Worm (Caenorhabditis elegans): Measurements from ENCODE around the gene oac-29.

DNA sequence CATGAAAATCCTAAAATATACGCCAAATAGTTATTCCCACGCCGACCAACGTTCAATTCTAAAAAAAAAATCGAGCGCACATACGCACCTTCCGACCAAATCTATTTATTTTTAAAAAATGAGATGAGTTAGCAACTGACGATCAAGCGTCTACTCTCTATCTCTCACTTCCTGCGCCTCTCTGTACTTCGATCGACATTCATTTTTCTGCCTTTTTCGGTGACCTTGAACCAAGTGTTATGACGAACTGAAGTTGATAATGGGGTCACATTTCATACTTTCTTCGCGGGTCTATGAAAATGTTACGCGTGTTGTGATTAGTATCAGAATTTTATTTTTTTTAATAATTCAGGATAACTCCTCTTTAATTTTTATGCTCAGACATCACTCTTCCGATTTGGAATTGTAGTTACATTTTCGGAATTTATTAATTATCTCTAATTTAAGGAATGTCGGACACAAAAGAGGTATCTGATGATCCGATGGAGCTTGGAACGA lies 28.1 kb downstream of the oac-29 start, which contains the start of gene smk-1:
- TF ChIP-seq sdc-2 (tag; optimal IDR thresholded peaks at IDR 0.05) (no peak), T23F11.4 (GFP tag; optimal IDR thresholded peaks at IDR 0.05) (no peak), che-1 (tag; optimal IDR thresholded peaks at IDR 0.05) (no peak), ceh-6 (GFP tag; optimal IDR thresholded peaks at IDR 0.05) (no peak), pqm-1 (tag; optimal IDR thresholded peaks at IDR 0.05) (no peak), ceh-30 (tag; optimal IDR thresholded peaks at IDR 0.05) (no peak), pag-3 (tag; optimal IDR thresholded peaks at IDR 0.05; ENCODE audit: borderline replicate concordance) (no peak), dmd-4 (tag; optimal IDR thresholded peaks at IDR 0.05; ENCODE audit: borderline replicate concordance) (no peak), ama-1 (optimal IDR thresholded peaks at IDR 0.05) (no peak), pat-9 (tag; optimal IDR thresholded peaks at IDR 0.05) (no peak), mec-3 (tag; optimal IDR thresholded peaks at IDR 0.05; ENCODE audit: borderline replicate concordance) (no peak), nhr-11 (tag; optimal IDR thresholded peaks at IDR 0.05) (no peak), unc-86 (tag; optimal IDR thresholded peaks at IDR 0.05) (no peak)
